Worm (Caenorhabditis elegans) whole organism, L4/young adult: Measurements from ENCODE around the gene VW02B12L.2.
A peak's percentile ranks its signal among the peaks of the same experiment; 100 is the strongest.

Experiments
- W03F9.2 ChIP-seq: fragments of 150-350 bp; optimal IDR thresholded peaks from 2 replicates; lab custom pipeline; 2014; ENCODE audit warnings: missing biosample characterization, missing genetic modification characterization
- dao-5 ChIP-seq: sonication (generic microtip); optimal IDR thresholded peaks from 2 replicates; lab custom pipeline; 2016; ENCODE audit warnings: missing genotype, missing genetic modification characterization, moderate library complexity, missing compliant biosample characterization
- him-1 ChIP-seq: sonication (generic microtip); optimal IDR thresholded peaks from 2 replicates; lab custom pipeline; 2016; ENCODE audit warnings: missing genotype, missing genetic modification reagents, missing genetic modification characterization, missing compliant biosample characterization

VW02B12L.2 gene

ce11 chrII:11433942-11434341 is 6.2 kb downstream of the VW02B12L.2 start, which contains the start of gene C05D12.5:
Gene C05D12.5, plus strand, starts transcription at chrII:11434242.
- TF ChIP-seq him-1 (tag; lab: Kevin White, UChicago) (no peak), W03F9.2 (no peak)

- no peak for TF ChIP-seq him-1 (tag; lab: Kevin White, UChicago)
- TF ChIP-seq dao-5 (tag; lab: Kevin White, UChicago), result no peak
- no peak for TF ChIP-seq W03F9.2
Measured at ce11 chrII:11431584-11431983, 8.5 kb downstream of the VW02B12L.2 start, which contains the start of gene C05D12.4. Gene C05D12.4, plus strand, starts transcription at chrII:11431884.

DNA sequence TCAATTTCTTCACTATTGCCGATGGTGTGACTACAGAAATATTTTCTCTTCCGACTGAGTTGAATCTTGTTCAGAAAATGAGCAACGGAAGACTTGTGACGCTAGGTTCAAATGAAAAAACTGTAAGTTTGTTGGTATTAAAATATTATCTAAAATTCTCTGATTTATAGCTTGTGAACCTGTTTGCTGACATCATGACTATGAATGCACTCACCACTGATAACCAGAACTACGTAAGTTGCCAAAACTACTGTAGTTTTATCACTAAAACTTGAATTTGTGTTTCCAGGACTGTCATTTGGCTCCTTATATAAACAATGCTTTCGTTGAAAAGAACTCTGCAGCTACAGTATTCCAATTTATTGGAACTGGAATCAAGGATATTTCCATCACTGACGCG is 11.5 kb downstream of the VW02B12L.2 start:
- TF ChIP-seq W03F9.2, result no peak
- no peak for TF ChIP-seq him-1 (tag; lab: Kevin White, UChicago)
- no peak for TF ChIP-seq dao-5 (tag; lab: Kevin White, UChicago)

- TF ChIP-seq him-1 (tag; lab: Kevin White, UChicago) (no peak), dao-5 (tag; lab: Kevin White, UChicago) (no peak), W03F9.2 (no peak)
Measured at ce11 chrII:11427322-11427721, 12.8 kb downstream of the VW02B12L.2 start.

ce11 chrII:11424579-11425316 is 15.4 kb downstream of the VW02B12L.2 start, which contains the start of gene C05D12.3:
Gene C05D12.3, plus strand, starts transcription at chrII:11425266.
- no peak for TF ChIP-seq dao-5 (tag; lab: Kevin White, UChicago)
- TF ChIP-seq W03F9.2, result no peak
- no peak for TF ChIP-seq him-1 (tag; lab: Kevin White, UChicago)

DNA sequence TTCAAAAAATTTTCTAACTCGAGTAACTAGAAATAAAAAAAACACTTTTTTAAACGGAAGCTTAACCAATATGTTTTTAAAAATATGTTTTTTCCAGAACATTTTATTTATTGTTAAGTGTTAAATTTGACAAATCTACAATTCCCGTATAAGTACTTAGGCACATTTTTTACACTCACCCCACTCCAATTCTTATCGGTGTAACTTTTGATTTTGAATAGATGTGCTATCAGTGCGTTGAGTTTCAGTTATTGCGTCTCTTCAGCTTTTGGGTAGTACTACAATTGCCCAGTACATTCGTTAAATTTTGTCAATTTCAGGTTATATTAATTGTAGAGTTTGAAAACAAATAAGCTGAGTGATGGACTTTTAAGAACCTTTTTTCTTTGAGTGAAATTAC is 16.1 kb downstream of the VW02B12L.2 start:
- TF ChIP-seq W03F9.2 (no peak), him-1 (tag; lab: Kevin White, UChicago) (no peak), dao-5 (tag; lab: Kevin White, UChicago) (no peak)

DNA sequence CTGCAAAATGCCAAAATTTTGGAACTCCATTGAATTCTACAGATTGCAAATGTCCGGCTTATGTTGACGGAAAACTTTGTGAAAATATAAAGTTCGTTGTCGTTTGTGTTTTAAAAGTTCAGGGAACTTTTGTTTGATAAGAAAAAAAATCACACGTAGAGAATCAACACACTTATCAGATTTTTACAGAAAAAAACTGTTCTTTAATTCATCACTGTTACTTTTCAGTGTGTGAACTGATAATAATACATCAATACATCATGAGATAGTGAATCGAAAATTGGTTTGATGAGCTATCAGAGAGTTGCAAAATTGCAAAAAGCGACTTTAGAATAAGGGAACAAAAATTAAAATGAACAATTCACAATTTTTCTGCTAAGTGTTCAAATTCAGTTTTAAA is 21.7 kb downstream of the VW02B12L.2 start:
- TF ChIP-seq W03F9.2 (peak; percentile 2), dao-5 (tag; lab: Kevin White, UChicago) (no peak)

DNA sequence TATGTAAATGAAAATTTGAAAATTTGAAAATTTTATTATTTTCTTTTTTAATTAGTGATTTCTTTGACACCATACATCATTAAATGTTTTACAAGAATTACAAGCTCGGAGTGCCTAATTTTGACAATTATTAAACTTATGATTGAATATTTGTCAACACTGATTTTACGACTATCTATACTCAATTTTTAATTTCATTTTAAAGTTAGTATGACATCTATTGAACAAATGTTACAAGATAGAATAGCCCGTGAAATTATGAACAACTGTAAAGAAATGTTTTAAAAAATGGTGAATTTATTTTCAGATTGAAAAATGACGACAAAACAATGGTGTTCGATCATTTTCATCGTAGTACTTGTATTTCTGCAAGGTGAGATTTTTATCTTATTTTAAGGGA is 22.1 kb downstream of the VW02B12L.2 start, which contains the start of gene C05D12.2:
Gene C05D12.2, plus strand, starts transcription at position 301 of the 400 bp plus-strand sequence.
- TF ChIP-seq him-1 (tag; lab: Kevin White, UChicago) (no peak), W03F9.2 (no peak), dao-5 (tag; lab: Kevin White, UChicago) (no peak)

DNA sequence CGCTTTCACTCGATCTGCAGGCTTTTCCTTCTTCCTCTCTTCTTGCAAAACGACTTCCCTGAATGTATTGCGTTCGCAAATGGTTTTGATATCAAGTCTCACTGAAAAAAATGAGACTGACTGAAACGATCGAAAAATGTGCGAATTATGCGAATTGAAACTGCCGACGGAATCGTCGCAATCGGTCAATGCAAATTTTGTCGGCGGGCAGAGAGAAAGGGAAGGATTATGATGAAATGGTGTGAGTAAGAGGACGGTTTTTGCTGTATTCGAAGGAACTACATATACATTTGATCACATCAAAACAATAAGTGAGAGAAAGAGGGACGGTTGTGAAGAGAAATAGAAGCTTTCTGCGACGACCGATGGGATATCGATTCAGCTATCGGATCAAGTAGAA is 24.5 kb downstream of the VW02B12L.2 start, which contains the start of gene C05D12.1:
Gene C05D12.1, minus strand, starts transcription at position 101 of the 400 bp plus-strand sequence.
- TF ChIP-seq dao-5 (tag; lab: Kevin White, UChicago) (no peak), W03F9.2 (no peak), him-1 (tag; lab: Kevin White, UChicago) (no peak)

ce11 chrII:11409678-11410133 is 30.4 kb downstream of the VW02B12L.2 start, which contains the start of gene C05D12.7:
Gene C05D12.7, plus strand, starts transcription at chrII:11410083.
- TF ChIP-seq dao-5 (tag; lab: Kevin White, UChicago) (no peak), him-1 (tag; lab: Kevin White, UChicago) (no peak), W03F9.2 (no peak)

ce11 chrII:11400386-11400785 is 39.7 kb downstream of the VW02B12L.2 start:
- TF ChIP-seq dao-5 (tag; lab: Kevin White, UChicago) (no peak), him-1 (tag; lab: Kevin White, UChicago) (no peak), W03F9.2 (no peak)

- no peak for TF ChIP-seq dao-5 (tag; lab: Kevin White, UChicago)
- no peak for TF ChIP-seq him-1 (tag; lab: Kevin White, UChicago)
- no peak for TF ChIP-seq W03F9.2
Measured at ce11 chrII:11398787-11399186, 41.3 kb downstream of the VW02B12L.2 start.

- no peak for TF ChIP-seq dao-5 (tag; lab: Kevin White, UChicago)
- TF ChIP-seq W03F9.2, result no peak
- no peak for TF ChIP-seq him-1 (tag; lab: Kevin White, UChicago)
Measured at ce11 chrII:11396217-11396616, 43.9 kb downstream of the VW02B12L.2 start.

ce11 chrII:11393787-11394186 is 46.3 kb downstream of the VW02B12L.2 start:
- no peak for TF ChIP-seq W03F9.2
- TF ChIP-seq him-1 (tag; lab: Kevin White, UChicago), result no peak
- no peak for TF ChIP-seq dao-5 (tag; lab: Kevin White, UChicago)
